Fruit fly (Drosophila melanogaster) whole organism, adult: ENCODE results near the gene ppk27.

ENCODE experiments used
- CG11617 ChIP-seq: fragments of 200-800 bp; sonication (Bioruptor generic); optimal IDR thresholded peaks from 2 replicates; lab custom pipeline; 2017; ENCODE audit warnings: mild to moderate bottlenecking, missing biosample characterization, missing genetic modification reagents, missing genetic modification characterization
- CG12768 ChIP-seq: fragments of 200-800 bp; sonication (Bioruptor generic); optimal IDR thresholded peaks from 2 replicates; lab custom pipeline; 2017; ENCODE audit warnings: missing biosample characterization, missing genetic modification characterization, mild to moderate bottlenecking, moderate library complexity, missing genetic modification reagents
- CG14711 ChIP-seq: fragments of 200-800 bp; sonication (Bioruptor generic); optimal IDR thresholded peaks from 2 replicates; lab custom pipeline; 2018; ENCODE audit warnings: missing biosample characterization, mild to moderate bottlenecking, missing genetic modification characterization, moderate library complexity
- CG1620 ChIP-seq: fragments of 200-800 bp; sonication (Bioruptor generic); optimal IDR thresholded peaks from 2 replicates; lab custom pipeline; 2016; ENCODE audit warnings: missing biosample characterization, missing genetic modification characterization
- CG33017 ChIP-seq: fragments of 200-800 bp; sonication (Bioruptor generic); optimal IDR thresholded peaks from 2 replicates; lab custom pipeline; 2018; ENCODE audit warnings: missing biosample characterization, mild to moderate bottlenecking, missing genetic modification characterization, moderate library complexity
- CG5204 ChIP-seq: fragments of 200-800 bp; sonication (Bioruptor generic); optimal IDR thresholded peaks from 2 replicates; lab custom pipeline; 2016; ENCODE audit warnings: missing biosample characterization, missing genetic modification characterization
- CG7045 ChIP-seq: fragments of 200-800 bp; sonication (Bioruptor generic); optimal IDR thresholded peaks from 2 replicates; lab custom pipeline; 2017; ENCODE audit warnings: missing biosample characterization, mild to moderate bottlenecking, missing genetic modification characterization
- CG7101 ChIP-seq: fragments of 200-800 bp; sonication (Bioruptor generic); optimal IDR thresholded peaks from 2 replicates; lab custom pipeline; 2018; ENCODE audit warnings: missing biosample characterization, mild to moderate bottlenecking, missing genetic modification characterization, moderate library complexity
- Clk ChIP-seq: fragments of 200-800 bp; sonication (Bioruptor generic); optimal IDR thresholded peaks from 2 replicates; lab custom pipeline; 2017; ENCODE audit warnings: missing biosample characterization, missing genetic modification characterization
- Crg-1 ChIP-seq: fragments of 200-800 bp; sonication (Bioruptor generic); optimal IDR thresholded peaks from 2 replicates; lab custom pipeline; 2016; ENCODE audit warnings: missing biosample characterization, missing genetic modification characterization
- Hr96 ChIP-seq: fragments of 200-800 bp; sonication (Bioruptor generic); optimal IDR thresholded peaks from 2 replicates; lab custom pipeline; 2016; ENCODE audit warnings: missing biosample characterization, missing genetic modification characterization
- Mnt ChIP-seq: fragments of 200-800 bp; sonication (Bioruptor generic); optimal IDR thresholded peaks from 2 replicates; lab custom pipeline; 2016; ENCODE audit warnings: missing biosample characterization, mild to moderate bottlenecking, missing genetic modification characterization
- bab1 ChIP-seq: fragments of 200-800 bp; sonication (Bioruptor generic); optimal IDR thresholded peaks from 3 replicates; lab custom pipeline; 2019; ENCODE audit warnings: missing biosample characterization, mild to moderate bottlenecking, missing genetic modification characterization, moderate library complexity
- cic ChIP-seq: fragments of 200-800 bp; sonication (Bioruptor generic); optimal IDR thresholded peaks from 2 replicates; lab custom pipeline; 2017; ENCODE audit warnings: missing biosample characterization, mild to moderate bottlenecking, missing genetic modification characterization, moderate library complexity
- cnc ChIP-seq, 2 experiments: fragments of >200 bp; optimal IDR thresholded peaks; 2 replicates each; lab custom pipeline; 2017
- kay ChIP-seq: fragments of 200-800 bp; sonication (Bioruptor generic); peaks from one replicate; lab custom pipeline; 2016; ENCODE audit warnings: missing biosample characterization, missing genetic modification characterization, borderline replicate concordance
- ovo ChIP-seq: fragments of 200-800 bp; sonication (Bioruptor generic); optimal IDR thresholded peaks from 2 replicates; lab custom pipeline; 2016; ENCODE audit warnings: missing biosample characterization, missing genetic modification characterization
- pad ChIP-seq: fragments of 200-800 bp; sonication (Bioruptor generic); optimal IDR thresholded peaks from 3 replicates; lab custom pipeline; 2017; ENCODE audit warnings: missing biosample characterization, missing genetic modification characterization, mild to moderate bottlenecking, moderate library complexity, missing genetic modification reagents
- tj ChIP-seq: fragments of 200-800 bp; sonication (Bioruptor generic); optimal IDR thresholded peaks from 3 replicates; lab custom pipeline; 2017; ENCODE audit warnings: missing biosample characterization, mild to moderate bottlenecking, missing genetic modification characterization, moderate library complexity
- toe ChIP-seq: fragments of 200-800 bp; sonication (Bioruptor generic); optimal IDR thresholded peaks from 2 replicates; lab custom pipeline; 2016; ENCODE audit warnings: missing biosample characterization, missing genetic modification characterization

ppk27 gene

DNA sequence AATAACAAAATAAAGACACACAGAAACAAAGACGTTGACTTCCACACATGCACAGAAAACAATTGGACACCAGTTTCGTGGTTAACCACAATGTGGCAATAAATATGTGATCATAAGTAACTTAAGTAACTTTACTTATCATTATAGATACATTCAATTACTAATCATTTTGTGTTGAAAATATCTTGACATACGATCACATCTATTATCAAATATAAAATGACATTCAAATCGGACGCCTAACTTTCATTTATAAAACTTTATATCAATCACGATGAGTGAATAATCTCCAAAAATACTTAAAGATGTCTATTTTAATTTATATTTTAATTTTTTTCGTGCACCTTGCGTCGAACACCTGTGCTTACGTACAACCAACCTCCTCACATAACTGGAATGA, 23.5 kb upstream of the ppk27 start:
- TF ChIP-seq Hr96 (GFP tag; lab: Kevin White, UChicago) (no peak), pad (GFP tag; lab: Kevin White, UChicago) (no peak), tj (no peak), toe (GFP tag; lab: Kevin White, UChicago) (no peak), kay (GFP tag; lab: Kevin White, UChicago) (no peak), cic (GFP tag; lab: Kevin White, UChicago) (no peak), CG5204 (GFP tag; lab: Kevin White, UChicago) (no peak), CG12768 (GFP tag; lab: Kevin White, UChicago) (no peak), CG1620 (GFP tag; lab: Kevin White, UChicago) (no peak), CG14711 (tag; lab: Kevin White, UChicago) (no peak), bab1 (GFP tag; lab: Kevin White, UChicago) (no peak), CG11617 (GFP tag; lab: Kevin White, UChicago) (no peak), Clk (GFP tag; lab: Kevin White, UChicago) (no peak), cnc (optimal IDR thresholded peaks at IDR 0.05; lab: Kevin White, UChicago) (no peak), CG33017 (tag; lab: Kevin White, UChicago) (no peak), ovo (GFP tag; lab: Kevin White, UChicago) (no peak)

DNA sequence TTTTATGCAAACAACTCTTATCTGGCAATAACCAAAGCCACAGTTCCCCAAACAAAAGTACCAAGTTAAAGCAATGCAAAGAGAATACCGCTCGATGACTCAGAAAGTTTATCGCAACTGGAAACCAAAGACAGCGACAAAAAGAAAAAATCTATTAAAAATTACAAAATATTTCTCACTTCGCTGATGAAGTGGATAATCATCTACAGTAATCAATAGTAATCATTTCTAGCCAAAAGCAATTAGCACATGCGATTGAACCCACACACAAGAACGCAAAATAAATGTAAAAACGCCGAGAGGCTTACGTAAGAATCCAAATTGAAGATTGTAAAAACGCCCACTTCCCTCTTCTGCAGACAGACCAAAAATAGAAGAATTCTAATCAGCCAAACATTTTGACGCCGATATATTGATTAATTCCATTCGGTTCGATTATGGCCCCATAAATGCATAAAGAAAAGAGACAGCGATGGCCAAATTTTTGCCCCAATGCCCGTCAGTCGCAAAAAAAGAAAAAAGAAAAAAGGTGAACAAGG, 21.6 kb upstream of the ppk27 start:
- TF ChIP-seq CG33017 (tag; lab: Kevin White, UChicago) (no peak), CG1620 (GFP tag; lab: Kevin White, UChicago) (no peak), cic (GFP tag; lab: Kevin White, UChicago) (no peak), Crg-1 (GFP tag; lab: Kevin White, UChicago) (no peak), CG11617 (GFP tag; lab: Kevin White, UChicago) (no peak), Hr96 (GFP tag; lab: Kevin White, UChicago) (no peak), CG7101 (tag; lab: Kevin White, UChicago) (no peak), kay (GFP tag; lab: Kevin White, UChicago) (no peak), CG5204 (GFP tag; lab: Kevin White, UChicago) (no peak), toe (GFP tag; lab: Kevin White, UChicago) (no peak), CG12768 (GFP tag; lab: Kevin White, UChicago) (no peak), ovo (GFP tag; lab: Kevin White, UChicago) (no peak), cnc (optimal IDR thresholded peaks at IDR 0.05; lab: Kevin White, UChicago) (no peak), CG14711 (tag; lab: Kevin White, UChicago) (no peak), pad (GFP tag; lab: Kevin White, UChicago) (no peak), Mnt (GFP tag; lab: Kevin White, UChicago) (no peak), Clk (GFP tag; lab: Kevin White, UChicago) (no peak), tj (no peak), bab1 (GFP tag; lab: Kevin White, UChicago) (no peak)

DNA sequence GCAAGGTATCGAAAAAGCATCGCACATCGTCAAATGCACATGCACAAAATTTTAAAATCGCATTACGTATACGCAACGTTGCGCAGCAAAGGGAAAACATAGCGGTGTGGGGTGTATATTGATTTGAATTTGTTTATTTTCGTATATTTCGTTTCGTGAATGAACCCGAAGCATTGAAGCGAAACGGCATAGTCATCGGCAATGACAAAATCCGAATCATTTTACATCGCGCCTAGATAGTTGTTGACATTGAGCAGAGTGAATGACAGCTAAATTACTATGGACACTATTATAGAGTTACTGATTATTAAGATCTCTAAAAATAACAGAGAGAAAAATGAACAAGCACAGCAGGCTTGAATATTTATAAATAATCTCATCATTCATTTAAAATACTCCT, 18.3 kb upstream of the ppk27 start:
- TF ChIP-seq cic (GFP tag; lab: Kevin White, UChicago): peak; percentile 26
- TF ChIP-seq CG1620 (GFP tag; lab: Kevin White, UChicago): no peak
- no peak for TF ChIP-seq CG14711 (tag; lab: Kevin White, UChicago)
- TF ChIP-seq Clk (GFP tag; lab: Kevin White, UChicago): no peak
- no peak for TF ChIP-seq toe (GFP tag; lab: Kevin White, UChicago)
- no peak for TF ChIP-seq CG33017 (tag; lab: Kevin White, UChicago)
- TF ChIP-seq CG7045 (GFP tag; lab: Kevin White, UChicago): no peak
- TF ChIP-seq CG11617 (GFP tag; lab: Kevin White, UChicago): no peak
- TF ChIP-seq kay (GFP tag; lab: Kevin White, UChicago): no peak
- peak in 1 of 2 experiments; percentile 56 for TF ChIP-seq cnc (optimal IDR thresholded peaks at IDR 0.05; lab: Kevin White, UChicago)
- TF ChIP-seq pad (GFP tag; lab: Kevin White, UChicago): no peak
- TF ChIP-seq CG12768 (GFP tag; lab: Kevin White, UChicago): no peak

DNA sequence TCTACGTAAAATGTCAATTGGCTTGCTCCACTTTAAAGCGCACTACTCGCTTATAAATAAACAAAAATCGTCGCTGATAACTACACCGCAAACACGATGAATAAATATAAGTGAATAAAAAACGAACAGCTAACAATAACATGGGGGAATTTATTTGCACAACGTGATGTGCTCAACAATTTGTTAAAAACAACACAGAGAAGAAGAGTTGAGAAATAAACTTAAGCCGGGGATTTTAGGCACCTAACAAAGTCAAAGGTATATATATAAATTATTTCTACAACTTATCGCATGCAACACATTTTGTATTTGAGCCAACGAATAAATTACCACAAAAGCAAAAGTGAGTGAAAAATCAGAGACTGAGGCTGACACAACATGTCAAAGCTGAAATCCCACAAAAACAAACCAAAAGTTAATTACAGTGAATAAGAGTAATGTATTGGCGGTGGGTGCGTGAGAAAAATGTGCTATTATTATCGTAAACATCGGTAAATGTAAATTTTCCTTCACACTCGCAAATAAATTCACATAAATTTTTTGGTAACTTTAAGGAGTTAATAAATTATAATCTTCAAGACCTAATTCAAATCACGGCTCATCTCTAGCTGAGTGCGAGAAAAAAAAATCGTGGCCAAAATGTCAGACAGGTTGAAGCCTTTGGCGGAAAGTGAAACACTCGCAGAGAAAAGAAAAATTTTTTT, 17.4 kb upstream of the ppk27 start:
- TF ChIP-seq CG7101 (tag; lab: Kevin White, UChicago): no peak
- TF ChIP-seq CG7045 (GFP tag; lab: Kevin White, UChicago): peak; percentile 64
- TF ChIP-seq bab1 (GFP tag; lab: Kevin White, UChicago): no peak
- peak; percentile 18 for TF ChIP-seq pad (GFP tag; lab: Kevin White, UChicago)
- no peak for TF ChIP-seq CG5204 (GFP tag; lab: Kevin White, UChicago)
- TF ChIP-seq CG1620 (GFP tag; lab: Kevin White, UChicago): no peak
- TF ChIP-seq kay (GFP tag; lab: Kevin White, UChicago): peak; percentile 85
- TF ChIP-seq ovo (GFP tag; lab: Kevin White, UChicago): no peak
- no peak for TF ChIP-seq toe (GFP tag; lab: Kevin White, UChicago)
- peak; percentile 58 for TF ChIP-seq cic (GFP tag; lab: Kevin White, UChicago)
- no peak for TF ChIP-seq Mnt (GFP tag; lab: Kevin White, UChicago)
- peak; percentile 42 for TF ChIP-seq Hr96 (GFP tag; lab: Kevin White, UChicago)
- TF ChIP-seq Crg-1 (GFP tag; lab: Kevin White, UChicago): no peak
- no peak for TF ChIP-seq CG11617 (GFP tag; lab: Kevin White, UChicago)
- TF ChIP-seq tj: no peak
- no peak for TF ChIP-seq CG33017 (tag; lab: Kevin White, UChicago)
- peak; percentile 9 for TF ChIP-seq CG14711 (tag; lab: Kevin White, UChicago)
- TF ChIP-seq cnc (optimal IDR thresholded peaks at IDR 0.05; lab: Kevin White, UChicago): no peak
- TF ChIP-seq CG12768 (GFP tag; lab: Kevin White, UChicago): peak; percentile 59
- no peak for TF ChIP-seq Clk (GFP tag; lab: Kevin White, UChicago)
